Worm (Caenorhabditis elegans) whole organism, L1 larva: ENCODE data around the gene mys-1.

Experiments
- alr-1 ChIP-seq: fragments of 200-800 bp; sonication (Bioruptor generic); optimal IDR thresholded peaks from 2 replicates; lab custom pipeline; 2018; ENCODE audit warnings: borderline replicate concordance, mild to moderate bottlenecking, missing genetic modification characterization, missing compliant biosample characterization
- aly-2 ChIP-seq: fragments of 150-350 bp; optimal IDR thresholded peaks from 2 replicates; lab custom pipeline; 2014; ENCODE audit warnings: missing biosample characterization, missing genetic modification characterization
- ama-1 ChIP-seq: fragments of 150-350 bp; optimal IDR thresholded peaks from 2 replicates; lab custom pipeline; 2014
- blmp-1 ChIP-seq: fragments of 150-350 bp; optimal IDR thresholded peaks from 2 replicates; lab custom pipeline; 2014; ENCODE audit warnings: missing biosample characterization, missing genetic modification characterization
- ces-1 ChIP-seq: fragments of 150-350 bp; optimal IDR thresholded peaks from 2 replicates; lab custom pipeline; 2014; ENCODE audit warnings: missing biosample characterization, missing genetic modification reagents, missing genetic modification characterization
- lin-13 ChIP-seq: fragments of 150-350 bp; optimal IDR thresholded peaks from 2 replicates; lab custom pipeline; 2014; ENCODE audit warnings: missing biosample characterization, missing genetic modification reagents, missing genetic modification characterization
- lin-15B ChIP-seq: fragments of 150-350 bp; sonication (generic microtip); optimal IDR thresholded peaks from 3 replicates; lab custom pipeline; 2014; ENCODE audit warnings: missing biosample characterization, missing genetic modification characterization
- lsy-2 ChIP-seq, 2 experiments: fragments of 150-350 bp; optimal IDR thresholded peaks; 2 replicates each; lab custom pipeline; 2014; ENCODE audit warnings: missing biosample characterization in 2 of 2, missing genetic modification characterization in 2 of 2
- mdl-1 ChIP-seq, 2 experiments: fragments of 150-350 bp; optimal IDR thresholded peaks; 2 replicates each; lab custom pipeline; 2014 to 2017; ENCODE audit warnings: missing biosample characterization in 2 of 2, missing genetic modification characterization in 2 of 2, inconsistent platforms in 1 of 2
- nhr-11 ChIP-seq: fragments of 150-350 bp; optimal IDR thresholded peaks from 2 replicates; lab custom pipeline; 2014; ENCODE audit warnings: missing biosample characterization, missing genetic modification characterization
- nhr-237 ChIP-seq: fragments of 150-350 bp; optimal IDR thresholded peaks from 2 replicates; lab custom pipeline; 2014; ENCODE audit warnings: missing biosample characterization, missing genetic modification characterization
- skn-1 ChIP-seq: fragments of 150-350 bp; optimal IDR thresholded peaks from 2 replicates; lab custom pipeline; 2014; ENCODE audit warnings: missing biosample characterization, missing genetic modification characterization

DNA sequence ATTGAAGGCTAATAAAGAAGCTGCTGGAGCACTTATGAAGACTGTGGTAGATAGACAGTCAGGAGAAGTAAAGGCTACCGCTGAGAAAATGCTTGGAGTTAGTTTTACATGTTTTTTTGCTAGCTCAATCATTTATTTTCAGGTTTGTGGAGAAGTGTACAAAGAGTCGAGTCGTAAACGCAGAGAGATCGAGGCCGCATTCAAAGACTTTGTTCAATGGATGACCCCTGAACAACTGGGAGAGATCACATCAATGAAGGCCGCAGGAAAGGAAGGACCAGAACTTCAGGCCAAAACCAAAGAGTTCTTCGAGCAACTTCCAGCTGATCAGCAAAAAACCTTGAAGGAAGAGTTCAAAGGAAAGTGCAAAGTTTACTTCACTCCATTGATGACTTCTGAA lies 5.7 kb downstream of the mys-1 start:
- TF ChIP-seq lin-15B (tag; lab: Kevin White, UChicago) (no peak), lsy-2 (tag; optimal IDR thresholded peaks at IDR 0.05; lab: Kevin White, UChicago) (no peak), skn-1 (no peak), mdl-1 (tag; optimal IDR thresholded peaks at IDR 0.05; lab: Kevin White, UChicago) (no peak), nhr-237 (tag; lab: Kevin White, UChicago) (no peak), aly-2 (tag; lab: Kevin White, UChicago) (no peak), alr-1 (tag; lab: Kevin White, UChicago) (no peak), lin-13 (GFP tag; lab: Kevin White, UChicago) (no peak), nhr-11 (tag; lab: Kevin White, UChicago) (no peak), ama-1 (lab: Kevin White, UChicago) (no peak), blmp-1 (no peak), ces-1 (no peak)
